Worm (Caenorhabditis elegans): ENCODE data around the gene ZK287.4.

The ZK287.4 gene

ce11 chrV:9690099-9690572 lies 4.7 kb upstream of the ZK287.4 start, which contains the start of gene rbx-1 (continued):
- TF ChIP-seq hlh-12 (tag; optimal IDR thresholded peaks at IDR 0.05) (no peak), unc-62 (GFP tag; optimal IDR thresholded peaks at IDR 0.05) (no peak)

- TF ChIP-seq ekl-4 (GFP tag; IDR thresholded peaks at IDR 0.05) (peak; percentile 64; the same call in 1 of the 2 replicates), F23B12.7 (tag; optimal IDR thresholded peaks at IDR 0.05; ENCODE audit: insufficient read depth) (no peak), athp-1 (tag; optimal IDR thresholded peaks at IDR 0.05) (peak; percentile 36), F49E8.2 (tag; optimal IDR thresholded peaks at IDR 0.05; ENCODE audit: insufficient read depth) (peak; percentile 45), hmg-1.2 (GFP tag; IDR thresholded peaks at IDR 0.05) (peak; percentile 24; the same call in 1 of the 2 replicates), ztf-25 (GFP tag; IDR thresholded peaks at IDR 0.05) (0 out of 2 replicates have a peak, but pooled peaks have one; percentile 37), ceh-79 (tag; optimal IDR thresholded peaks at IDR 0.05) (peak; percentile 71), tlf-1 (GFP tag; optimal IDR thresholded peaks at IDR 0.05) (peak; percentile 26), Y79H2A.3 (GFP tag; conservative IDR thresholded peaks at IDR 0.05) (peak; percentile 83; the same call in 1 of the 2 replicates), D2030.7 (GFP tag; IDR thresholded peaks at IDR 0.05) (no peak), rcor-1 (GFP tag; IDR thresholded peaks at IDR 0.05) (peak; percentile 25; the same call in 1 of the 2 replicates), attf-6 (GFP tag; IDR thresholded peaks at IDR 0.05) (peak; percentile 55), pbrm-1 (GFP tag; IDR thresholded peaks at IDR 0.05) (0 out of 2 replicates have a peak, but pooled peaks have one; percentile 28), hlh-12 (tag; optimal IDR thresholded peaks at IDR 0.05) (no peak), lin-26 (GFP tag; IDR thresholded peaks at IDR 0.05) (0 out of 2 replicates have a peak, but pooled peaks have one; percentile 28), egl-44 (GFP tag; IDR thresholded peaks at IDR 0.05) (no peak), nhr-27 (tag; optimal IDR thresholded peaks at IDR 0.05) (no peak), madf-6 (GFP tag; IDR thresholded peaks at IDR 0.05) (peak; percentile 67), C17E4.6 (GFP tag; IDR thresholded peaks at IDR 0.05) (peak; percentile 28; the same call in 1 of the 2 replicates), B0336.3 (GFP tag; IDR thresholded peaks at IDR 0.05) (peak; percentile 84), F52B5.7 (tag; optimal IDR thresholded peaks at IDR 0.05) (peak; percentile 57), hsf-1 (GFP tag; IDR thresholded peaks at IDR 0.05) (peak; percentile 44; the same call in 1 of the 2 replicates), let-607 (tag; optimal IDR thresholded peaks at IDR 0.05) (peak in 1 of 2 experiments; percentile 1), ceh-91 (GFP tag; IDR thresholded peaks at IDR 0.05) (peak; percentile 17; the same call in 1 of the 2 replicates)
Observed at ce11 chrV:9689364-9689763, 3.9 kb upstream of the ZK287.4 start.

ce11 chrV:9680260-9680659 lies 5.2 kb downstream of the ZK287.4 start:
- no peak for TF ChIP-seq F10E7.11 (tag; optimal IDR thresholded peaks at IDR 0.05)
- no peak for TF ChIP-seq let-526 (GFP tag; IDR thresholded peaks at IDR 0.05)
- no peak for TF ChIP-seq B0035.1 (tag; optimal IDR thresholded peaks at IDR 0.05)
- no peak for TF ChIP-seq F52B5.7 (tag; optimal IDR thresholded peaks at IDR 0.05)
- no peak for TF ChIP-seq Y56A3A.18 (GFP tag; IDR thresholded peaks at IDR 0.05)
- TF ChIP-seq F57A8.1 (GFP tag; optimal IDR thresholded peaks at IDR 0.05) = no peak
- no peak for TF ChIP-seq ceh-91 (GFP tag; IDR thresholded peaks at IDR 0.05)
- TF ChIP-seq zfh-2 (GFP tag; conservative IDR thresholded peaks at IDR 0.05) = no peak
- TF ChIP-seq ztf-18 (tag; optimal IDR thresholded peaks at IDR 0.05) = no peak
- no peak for TF ChIP-seq hlh-26 (GFP tag; conservative IDR thresholded peaks at IDR 0.05)
- no peak for TF ChIP-seq cebp-1 (GFP tag; IDR thresholded peaks at IDR 0.05)
- TF ChIP-seq cebp-1 (tag; optimal IDR thresholded peaks at IDR 0.05) = no peak
- TF ChIP-seq ekl-4 (GFP tag; IDR thresholded peaks at IDR 0.05) = no peak
- no peak for TF ChIP-seq attf-3 (GFP tag; conservative IDR thresholded peaks at IDR 0.05)

Measured in whole organism, young adult.